Fruit fly (Drosophila melanogaster) whole organism: ENCODE results near the gene Nha2.

Experiments
- Dll ChIP-seq: fragments of >200 bp; optimal IDR thresholded peaks from 2 replicates; lab custom pipeline; 2017
- EcR ChIP-seq, 2 experiments: fragments of >200 bp; optimal IDR thresholded peaks; 2 replicates each; lab custom pipeline; 2017; ENCODE audit warnings: missing biosample characterization in 2 of 2, missing genetic modification characterization in 2 of 2, missing genetic modification reagents in 2 of 2
- pan ChIP-seq: fragments of >200 bp; optimal IDR thresholded peaks from 2 replicates; lab custom pipeline; 2017
- psq ChIP-seq: fragments of >200 bp; optimal IDR thresholded peaks from 2 replicates; lab custom pipeline; 2017
- usp ChIP-seq: fragments of >200 bp; optimal IDR thresholded peaks from 2 replicates; lab custom pipeline; 2017; ENCODE audit warnings: missing biosample characterization, missing genetic modification characterization, mixed read lengths

DNA sequence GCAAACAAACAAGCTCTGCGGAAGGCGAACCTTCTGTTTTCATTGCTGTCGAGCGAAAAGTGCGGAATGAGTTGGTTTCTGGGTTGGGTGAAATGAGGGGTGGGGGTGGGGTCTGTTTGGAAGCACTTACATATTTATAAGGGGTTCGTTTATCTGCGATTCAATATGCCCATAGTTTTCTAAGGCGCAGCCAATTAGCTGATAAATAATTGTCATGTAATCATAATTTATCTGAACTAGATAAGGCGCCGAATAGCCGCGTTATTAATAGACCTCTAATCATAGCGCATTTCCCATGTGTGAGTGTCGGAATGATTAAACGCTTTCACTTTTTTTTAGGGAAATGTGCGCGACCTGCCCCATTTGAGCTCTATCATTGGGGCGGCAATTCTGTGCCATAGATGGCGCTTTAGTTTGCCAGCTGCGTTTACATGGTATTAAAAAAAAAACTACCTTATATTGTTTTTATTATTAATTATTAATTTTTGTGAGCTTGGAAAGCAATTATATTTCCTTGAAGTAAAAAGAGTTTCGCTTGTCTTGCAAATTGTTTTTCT, 373 bp upstream of the Nha2 start:
- TF ChIP-seq pan (lab: Kevin White, UChicago) = no peak
- TF ChIP-seq EcR (GFP tag; optimal IDR thresholded peaks at IDR 0.05; lab: Kevin White, UChicago) = no peak
- TF ChIP-seq usp (GFP tag; lab: Kevin White, UChicago) = no peak
- TF ChIP-seq psq (lab: Kevin White, UChicago) = no peak
- no peak for TF ChIP-seq Dll (lab: Kevin White, UChicago)
